Worm (Caenorhabditis elegans) whole organism, mixed stage, embryonic: Measurements from ENCODE around the gene ZK945.6.
A peak's percentile ranks its signal among the peaks of the same experiment; 100 is the strongest.

Experiments used
- M03D4.4 ChIP-seq: sonication (generic microtip); optimal IDR thresholded peaks from 2 replicates; lab custom pipeline; 2017; ENCODE audit warnings: mild to moderate bottlenecking, missing genetic modification characterization, missing compliant biosample characterization
- bed-3 ChIP-seq: fragments of 200-800 bp; sonication (Bioruptor generic); optimal IDR thresholded peaks from 3 replicates; lab custom pipeline; 2018; ENCODE audit warnings: mild to moderate bottlenecking, missing genetic modification characterization, moderate library complexity, missing compliant biosample characterization
- blmp-1 ChIP-seq: fragments of 150-350 bp; optimal IDR thresholded peaks from 2 replicates; lab custom pipeline; 2014; ENCODE audit warnings: missing biosample characterization, missing genetic modification characterization
- ceh-39 ChIP-seq: fragments of 150-350 bp; optimal IDR thresholded peaks from 2 replicates; lab custom pipeline; 2014; ENCODE audit warnings: missing biosample characterization, missing genetic modification characterization
- ceh-83 ChIP-seq: fragments of 200-800 bp; sonication (Bioruptor generic); optimal IDR thresholded peaks from 2 replicates; lab custom pipeline; 2018; ENCODE audit warnings: mild to moderate bottlenecking, missing genetic modification characterization, missing compliant biosample characterization
- ces-1 ChIP-seq: fragments of 150-350 bp; optimal IDR thresholded peaks from 2 replicates; lab custom pipeline; 2014; ENCODE audit warnings: missing biosample characterization, missing genetic modification reagents, missing genetic modification characterization
- cnd-1 ChIP-seq: fragments of 200-800 bp; sonication (Bioruptor generic); optimal IDR thresholded peaks from 2 replicates; lab custom pipeline; 2018; ENCODE audit warnings: mild to moderate bottlenecking, missing genetic modification characterization, missing compliant biosample characterization
- elt-1 ChIP-seq: sonication (generic microtip); optimal IDR thresholded peaks from 2 replicates; lab custom pipeline; 2017; ENCODE audit warnings: missing genetic modification characterization, mild to moderate bottlenecking, missing compliant biosample characterization, antibody characterized with exemption, moderate library complexity, borderline replicate concordance; ENCODE audit not compliant: insufficient read depth
- elt-3 ChIP-seq: fragments of 150-350 bp; optimal IDR thresholded peaks from 2 replicates; lab custom pipeline; 2014; ENCODE audit warnings: missing biosample characterization, missing genetic modification characterization
- flh-1 ChIP-seq: fragments of 200-800 bp; sonication (Bioruptor generic); optimal IDR thresholded peaks from 2 replicates; lab custom pipeline; 2018; ENCODE audit warnings: mild to moderate bottlenecking, missing genetic modification characterization, moderate library complexity, missing compliant biosample characterization
- ham-2 ChIP-seq: fragments of 200-800 bp; sonication (Bioruptor generic); optimal IDR thresholded peaks from 2 replicates; lab custom pipeline; 2018; ENCODE audit warnings: mild to moderate bottlenecking, missing genetic modification characterization, missing compliant biosample characterization
- hlh-1 ChIP-seq: fragments of 150-350 bp; optimal IDR thresholded peaks from 2 replicates; lab custom pipeline; 2014; ENCODE audit warnings: missing biosample characterization, missing genetic modification reagents, missing genetic modification characterization
- lin-13 ChIP-seq: fragments of 150-350 bp; optimal IDR thresholded peaks from 2 replicates; lab custom pipeline; 2014; ENCODE audit warnings: missing biosample characterization, missing genetic modification characterization
- lin-32 ChIP-seq: fragments of 200-800 bp; sonication (Bioruptor generic); optimal IDR thresholded peaks from 2 replicates; lab custom pipeline; 2018; ENCODE audit warnings: mild to moderate bottlenecking, missing genetic modification characterization, missing compliant biosample characterization
- lsy-2 ChIP-seq: fragments of 150-350 bp; optimal IDR thresholded peaks from 2 replicates; lab custom pipeline; 2014; ENCODE audit warnings: missing biosample characterization, missing genetic modification characterization
- mab-5 ChIP-seq: fragments of 150-350 bp; optimal IDR thresholded peaks from 2 replicates; lab custom pipeline; 2014; ENCODE audit warnings: missing biosample characterization, missing genetic modification characterization
- mep-1 ChIP-seq: fragments of 150-350 bp; optimal IDR thresholded peaks from 2 replicates; lab custom pipeline; 2017; ENCODE audit warnings: missing biosample characterization, missing genetic modification reagents, missing genetic modification characterization, inconsistent platforms
- mls-2 ChIP-seq: sonication (generic microtip); optimal IDR thresholded peaks from 2 replicates; lab custom pipeline; 2016; ENCODE audit warnings: mild to moderate bottlenecking, missing genetic modification characterization, moderate library complexity, missing compliant biosample characterization
- nhr-12 ChIP-seq: fragments of 150-350 bp; optimal IDR thresholded peaks from 2 replicates; lab custom pipeline; 2014; ENCODE audit warnings: missing biosample characterization, missing genetic modification characterization
- nhr-2 ChIP-seq: fragments of 150-350 bp; optimal IDR thresholded peaks from 2 replicates; lab custom pipeline; 2014; ENCODE audit warnings: missing biosample characterization, missing genetic modification characterization
- nhr-237 ChIP-seq: fragments of 150-350 bp; optimal IDR thresholded peaks from 2 replicates; lab custom pipeline; 2014; ENCODE audit warnings: missing biosample characterization, missing genetic modification characterization
- nhr-28 ChIP-seq: fragments of 150-350 bp; optimal IDR thresholded peaks from 2 replicates; lab custom pipeline; 2014; ENCODE audit warnings: missing biosample characterization, missing genetic modification characterization
- pha-4 ChIP-seq: fragments of 150-350 bp; optimal IDR thresholded peaks from 2 replicates; lab custom pipeline; 2018; ENCODE audit warnings: missing biosample characterization, missing genetic modification reagents, missing genetic modification characterization
- sem-2 ChIP-seq: fragments of 200-800 bp; sonication (Bioruptor generic); optimal IDR thresholded peaks from 2 replicates; lab custom pipeline; 2018; ENCODE audit warnings: mild to moderate bottlenecking, missing genetic modification characterization, missing compliant biosample characterization
- snpc-4 ChIP-seq: fragments of 150-350 bp; optimal IDR thresholded peaks from 2 replicates; lab custom pipeline; 2014; ENCODE audit warnings: missing biosample characterization, missing genetic modification characterization
- sptf-1 ChIP-seq: sonication (generic microtip); optimal IDR thresholded peaks from 2 replicates; lab custom pipeline; 2017; ENCODE audit warnings: mild to moderate bottlenecking, missing genetic modification characterization, moderate library complexity, missing compliant biosample characterization
- tbx-8 ChIP-seq: fragments of 200-800 bp; sonication (Bioruptor generic); optimal IDR thresholded peaks from 2 replicates; lab custom pipeline; 2018; ENCODE audit warnings: mild to moderate bottlenecking, missing genetic modification characterization, moderate library complexity, missing compliant biosample characterization
- unc-120 ChIP-seq: sonication (generic microtip); optimal IDR thresholded peaks from 2 replicates; lab custom pipeline; 2017; ENCODE audit warnings: missing genetic modification characterization, missing compliant biosample characterization; ENCODE audit not compliant: poor library complexity, severe bottlenecking
- unc-39 ChIP-seq: fragments of 150-350 bp; optimal IDR thresholded peaks from 2 replicates; lab custom pipeline; 2014; ENCODE audit warnings: missing biosample characterization, missing genetic modification characterization
- unc-62 ChIP-seq: fragments of 150-350 bp; optimal IDR thresholded peaks from 2 replicates; lab custom pipeline; 2014; ENCODE audit warnings: missing biosample characterization, missing genetic modification reagents, missing genetic modification characterization
- zip-8 ChIP-seq: fragments of 150-350 bp; optimal IDR thresholded peaks from 2 replicates; lab custom pipeline; 2014; ENCODE audit warnings: missing biosample characterization, missing genetic modification characterization
- ztf-11 ChIP-seq: fragments of 150-350 bp; optimal IDR thresholded peaks from 2 replicates; lab custom pipeline; 2014; ENCODE audit warnings: missing biosample characterization, missing genetic modification characterization

Gene ZK945.6

ce11 chrII:10095224-10095623 lies 11.5 kb downstream of the ZK945.6 start:
- TF ChIP-seq elt-3 (tag; lab: Kevin White, UChicago): no peak
- no peak for TF ChIP-seq mab-5 (tag; lab: Kevin White, UChicago)
- no peak for TF ChIP-seq lsy-2 (tag; lab: Kevin White, UChicago)
- TF ChIP-seq hlh-1 (tag; lab: Kevin White, UChicago): no peak
- TF ChIP-seq nhr-2 (tag; lab: Kevin White, UChicago): no peak

DNA sequence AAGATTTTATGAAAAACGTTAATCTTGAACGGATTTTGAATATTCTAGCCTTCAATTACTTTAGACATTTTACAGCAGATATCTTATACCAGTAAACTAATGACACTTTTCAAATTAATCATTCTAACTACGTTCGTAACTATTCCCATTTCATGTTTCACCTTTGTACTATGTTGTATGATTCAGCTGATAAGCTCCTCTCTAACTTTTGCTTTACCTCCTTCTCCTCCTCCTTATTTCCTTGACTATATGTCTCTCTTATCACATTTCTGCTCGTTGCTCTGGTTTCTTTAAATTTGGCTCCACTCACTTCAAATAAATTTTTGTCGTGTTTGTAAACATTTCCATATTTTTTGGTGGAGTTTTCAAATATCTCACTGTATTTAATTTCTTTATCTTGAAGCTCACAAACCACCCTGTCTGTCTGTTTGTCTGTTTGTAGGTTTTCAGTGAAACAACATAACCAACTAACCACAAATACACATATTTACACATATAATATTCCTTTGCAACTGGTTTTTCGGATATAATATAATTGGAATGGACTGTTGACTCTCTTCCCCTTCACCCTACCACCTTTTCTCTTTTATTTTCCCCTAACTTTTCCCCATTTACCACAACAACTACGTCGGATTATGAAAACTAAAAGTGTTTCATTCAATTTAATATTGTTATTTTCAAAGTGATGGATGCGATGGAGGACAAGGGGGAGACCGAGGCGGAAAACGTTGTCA lies 12.4 kb downstream of the ZK945.6 start, which contains the start of gene lact-2:
Gene lact-2, plus strand, starts transcription at position 684 of the 734 bp plus-strand sequence.
- TF ChIP-seq mep-1 (tag; lab: Kevin White, UChicago): no peak
- no peak for TF ChIP-seq tbx-8
- TF ChIP-seq lin-13 (tag; lab: Kevin White, UChicago): no peak
- TF ChIP-seq unc-62 (GFP tag; lab: Kevin White, UChicago): no peak
- TF ChIP-seq nhr-2 (tag; lab: Kevin White, UChicago): no peak
- TF ChIP-seq sptf-1 (tag; lab: Kevin White, UChicago): no peak
- TF ChIP-seq unc-39 (tag; lab: Kevin White, UChicago): no peak
- no peak for TF ChIP-seq lin-32 (GFP tag; lab: Kevin White, UChicago)
- TF ChIP-seq mls-2 (tag; lab: Kevin White, UChicago): no peak
- TF ChIP-seq pha-4 (tag; lab: Kevin White, UChicago): no peak
- TF ChIP-seq nhr-28 (tag; lab: Kevin White, UChicago): no peak
- TF ChIP-seq zip-8 (tag; lab: Kevin White, UChicago): no peak
- TF ChIP-seq bed-3 (GFP tag; lab: Kevin White, UChicago): no peak
- TF ChIP-seq ces-1 (GFP tag; lab: Kevin White, UChicago): no peak
- no peak for TF ChIP-seq ceh-39
- no peak for TF ChIP-seq ham-2 (GFP tag; lab: Kevin White, UChicago)

ce11 chrII:10093120-10093519 lies 13.7 kb downstream of the ZK945.6 start:
- TF ChIP-seq sem-2 (GFP tag; lab: Kevin White, UChicago): no peak
- no peak for TF ChIP-seq pha-4 (tag; lab: Kevin White, UChicago)
- no peak for TF ChIP-seq ztf-11 (tag; lab: Kevin White, UChicago)
- TF ChIP-seq nhr-12 (tag; lab: Kevin White, UChicago): no peak
- TF ChIP-seq mep-1 (tag; lab: Kevin White, UChicago): no peak
- TF ChIP-seq nhr-237 (tag; lab: Kevin White, UChicago): no peak
- no peak for TF ChIP-seq blmp-1
- TF ChIP-seq zip-8 (tag; lab: Kevin White, UChicago): no peak
- no peak for TF ChIP-seq unc-120 (tag; lab: Kevin White, UChicago)
- no peak for TF ChIP-seq ceh-39
- no peak for TF ChIP-seq sptf-1 (tag; lab: Kevin White, UChicago)
- no peak for TF ChIP-seq ceh-83
- TF ChIP-seq elt-3 (tag; lab: Kevin White, UChicago): no peak
- TF ChIP-seq snpc-4 (tag; lab: Kevin White, UChicago): no peak
- TF ChIP-seq lin-32 (GFP tag; lab: Kevin White, UChicago): no peak
- no peak for TF ChIP-seq mls-2 (tag; lab: Kevin White, UChicago)
- TF ChIP-seq, all 35 proteins: peak for 0

- peak; percentile 92 for TF ChIP-seq ces-1 (GFP tag; lab: Kevin White, UChicago)
- TF ChIP-seq sptf-1 (tag; lab: Kevin White, UChicago): no peak
- TF ChIP-seq, all 35 proteins: peak for 1
These were observed 22.3 kb downstream of the ZK945.6 start for ce11 chrII:10084482-10084881.

- TF ChIP-seq unc-39 (tag; lab: Kevin White, UChicago): no peak
- peak; percentile 45 for TF ChIP-seq M03D4.4 (tag; lab: Kevin White, UChicago)
- peak; percentile 3 for TF ChIP-seq sptf-1 (tag; lab: Kevin White, UChicago)
- peak; percentile 87 for TF ChIP-seq hlh-1 (tag; lab: Kevin White, UChicago)
- TF ChIP-seq, all 35 proteins: peak for 3
These were observed 31.0 kb downstream of the ZK945.6 start for ce11 chrII:10075794-10076193.

ce11 chrII:10073986-10074385 lies 32.8 kb downstream of the ZK945.6 start:
- TF ChIP-seq cnd-1 (tag; lab: Kevin White, UChicago) (no peak), lin-32 (GFP tag; lab: Kevin White, UChicago) (no peak), mep-1 (tag; lab: Kevin White, UChicago) (no peak), elt-1 (tag; lab: Kevin White, UChicago) (no peak), ceh-39 (no peak), hlh-1 (tag; lab: Kevin White, UChicago) (no peak), ces-1 (GFP tag; lab: Kevin White, UChicago) (no peak), M03D4.4 (tag; lab: Kevin White, UChicago) (no peak), mls-2 (tag; lab: Kevin White, UChicago) (no peak), unc-39 (tag; lab: Kevin White, UChicago) (no peak), sem-2 (GFP tag; lab: Kevin White, UChicago) (no peak), pha-4 (tag; lab: Kevin White, UChicago) (no peak), unc-62 (GFP tag; lab: Kevin White, UChicago) (no peak), mab-5 (tag; lab: Kevin White, UChicago) (no peak), flh-1 (no peak)
